Worm (Caenorhabditis elegans) whole organism, mixed stage, embryonic: ENCODE measurements around the gene bath-9.

Source experiments
- M03D4.4 ChIP-seq: sonication (generic microtip); optimal IDR thresholded peaks from 2 replicates; lab custom pipeline; 2017; ENCODE audit warnings: mild to moderate bottlenecking, missing genetic modification characterization, missing compliant biosample characterization
- bed-3 ChIP-seq: fragments of 200-800 bp; sonication (Bioruptor generic); optimal IDR thresholded peaks from 3 replicates; lab custom pipeline; 2018; ENCODE audit warnings: mild to moderate bottlenecking, missing genetic modification characterization, moderate library complexity, missing compliant biosample characterization
- ceh-39 ChIP-seq: fragments of 150-350 bp; optimal IDR thresholded peaks from 2 replicates; lab custom pipeline; 2014; ENCODE audit warnings: missing biosample characterization, missing genetic modification characterization
- ceh-43 ChIP-seq: fragments of 200-800 bp; sonication (Bioruptor generic); optimal IDR thresholded peaks from 2 replicates; lab custom pipeline; 2018; ENCODE audit warnings: mild to moderate bottlenecking, missing genetic modification characterization, moderate library complexity, missing compliant biosample characterization
- ceh-83 ChIP-seq: fragments of 200-800 bp; sonication (Bioruptor generic); optimal IDR thresholded peaks from 2 replicates; lab custom pipeline; 2018; ENCODE audit warnings: mild to moderate bottlenecking, missing genetic modification characterization, missing compliant biosample characterization
- ces-1 ChIP-seq: fragments of 150-350 bp; optimal IDR thresholded peaks from 2 replicates; lab custom pipeline; 2014; ENCODE audit warnings: missing biosample characterization, missing genetic modification reagents, missing genetic modification characterization
- cnd-1 ChIP-seq: fragments of 200-800 bp; sonication (Bioruptor generic); optimal IDR thresholded peaks from 2 replicates; lab custom pipeline; 2018; ENCODE audit warnings: mild to moderate bottlenecking, missing genetic modification characterization, missing compliant biosample characterization
- elt-1 ChIP-seq: sonication (generic microtip); optimal IDR thresholded peaks from 2 replicates; lab custom pipeline; 2017; ENCODE audit warnings: missing genetic modification characterization, mild to moderate bottlenecking, missing compliant biosample characterization, antibody characterized with exemption, moderate library complexity, borderline replicate concordance; ENCODE audit not compliant: insufficient read depth
- elt-3 ChIP-seq: fragments of 150-350 bp; optimal IDR thresholded peaks from 2 replicates; lab custom pipeline; 2014; ENCODE audit warnings: missing biosample characterization, missing genetic modification characterization
- flh-1 ChIP-seq: fragments of 200-800 bp; sonication (Bioruptor generic); optimal IDR thresholded peaks from 2 replicates; lab custom pipeline; 2018; ENCODE audit warnings: mild to moderate bottlenecking, missing genetic modification characterization, moderate library complexity, missing compliant biosample characterization
- ham-2 ChIP-seq: fragments of 200-800 bp; sonication (Bioruptor generic); optimal IDR thresholded peaks from 2 replicates; lab custom pipeline; 2018; ENCODE audit warnings: mild to moderate bottlenecking, missing genetic modification characterization, missing compliant biosample characterization
- hlh-1 ChIP-seq: fragments of 150-350 bp; optimal IDR thresholded peaks from 2 replicates; lab custom pipeline; 2014; ENCODE audit warnings: missing biosample characterization, missing genetic modification reagents, missing genetic modification characterization
- lin-13 ChIP-seq: fragments of 150-350 bp; optimal IDR thresholded peaks from 2 replicates; lab custom pipeline; 2014; ENCODE audit warnings: missing biosample characterization, missing genetic modification characterization
- lsy-2 ChIP-seq: fragments of 150-350 bp; optimal IDR thresholded peaks from 2 replicates; lab custom pipeline; 2014; ENCODE audit warnings: missing biosample characterization, missing genetic modification characterization
- mab-5 ChIP-seq: fragments of 150-350 bp; optimal IDR thresholded peaks from 2 replicates; lab custom pipeline; 2014; ENCODE audit warnings: missing biosample characterization, missing genetic modification characterization
- mep-1 ChIP-seq: fragments of 150-350 bp; optimal IDR thresholded peaks from 2 replicates; lab custom pipeline; 2017; ENCODE audit warnings: missing biosample characterization, missing genetic modification reagents, missing genetic modification characterization, inconsistent platforms
- mls-2 ChIP-seq: sonication (generic microtip); optimal IDR thresholded peaks from 2 replicates; lab custom pipeline; 2016; ENCODE audit warnings: mild to moderate bottlenecking, missing genetic modification characterization, moderate library complexity, missing compliant biosample characterization
- nhr-12 ChIP-seq: fragments of 150-350 bp; optimal IDR thresholded peaks from 2 replicates; lab custom pipeline; 2014; ENCODE audit warnings: missing biosample characterization, missing genetic modification characterization
- nhr-2 ChIP-seq: fragments of 150-350 bp; optimal IDR thresholded peaks from 2 replicates; lab custom pipeline; 2014; ENCODE audit warnings: missing biosample characterization, missing genetic modification characterization
- nhr-237 ChIP-seq: fragments of 150-350 bp; optimal IDR thresholded peaks from 2 replicates; lab custom pipeline; 2014; ENCODE audit warnings: missing biosample characterization, missing genetic modification characterization
- nhr-28 ChIP-seq: fragments of 150-350 bp; optimal IDR thresholded peaks from 2 replicates; lab custom pipeline; 2014; ENCODE audit warnings: missing biosample characterization, missing genetic modification characterization
- nhr-76 ChIP-seq: sonication (generic microtip); optimal IDR thresholded peaks from 2 replicates; lab custom pipeline; 2017; ENCODE audit warnings: missing biosample characterization, missing genetic modification characterization
- pha-4 ChIP-seq: fragments of 150-350 bp; optimal IDR thresholded peaks from 2 replicates; lab custom pipeline; 2018; ENCODE audit warnings: missing biosample characterization, missing genetic modification reagents, missing genetic modification characterization
- sem-2 ChIP-seq: fragments of 200-800 bp; sonication (Bioruptor generic); optimal IDR thresholded peaks from 2 replicates; lab custom pipeline; 2018; ENCODE audit warnings: mild to moderate bottlenecking, missing genetic modification characterization, missing compliant biosample characterization
- sptf-1 ChIP-seq: sonication (generic microtip); optimal IDR thresholded peaks from 2 replicates; lab custom pipeline; 2017; ENCODE audit warnings: mild to moderate bottlenecking, missing genetic modification characterization, moderate library complexity, missing compliant biosample characterization
- tbx-8 ChIP-seq: fragments of 200-800 bp; sonication (Bioruptor generic); optimal IDR thresholded peaks from 2 replicates; lab custom pipeline; 2018; ENCODE audit warnings: mild to moderate bottlenecking, missing genetic modification characterization, moderate library complexity, missing compliant biosample characterization
- unc-120 ChIP-seq: sonication (generic microtip); optimal IDR thresholded peaks from 2 replicates; lab custom pipeline; 2017; ENCODE audit warnings: missing genetic modification characterization, missing compliant biosample characterization; ENCODE audit not compliant: poor library complexity, severe bottlenecking
- unc-39 ChIP-seq: fragments of 150-350 bp; optimal IDR thresholded peaks from 2 replicates; lab custom pipeline; 2014; ENCODE audit warnings: missing biosample characterization, missing genetic modification characterization
- unc-62 ChIP-seq: fragments of 150-350 bp; optimal IDR thresholded peaks from 2 replicates; lab custom pipeline; 2014; ENCODE audit warnings: missing biosample characterization, missing genetic modification reagents, missing genetic modification characterization
- zip-8 ChIP-seq: fragments of 150-350 bp; optimal IDR thresholded peaks from 2 replicates; lab custom pipeline; 2014; ENCODE audit warnings: missing biosample characterization, missing genetic modification characterization
- ztf-11 ChIP-seq: fragments of 150-350 bp; optimal IDR thresholded peaks from 2 replicates; lab custom pipeline; 2014; ENCODE audit warnings: missing biosample characterization, missing genetic modification characterization

bath-9 gene

ce11 chrII:3376789-3377188 lies at the start of gene bath-9:
Gene bath-9, plus strand, starts transcription at chrII:3377089.
- peak; percentile 8 for TF ChIP-seq nhr-2 (tag; lab: Kevin White, UChicago)
- TF ChIP-seq ztf-11 (tag; lab: Kevin White, UChicago) = no peak

- no peak for TF ChIP-seq M03D4.4 (tag; lab: Kevin White, UChicago)
- TF ChIP-seq mep-1 (tag; lab: Kevin White, UChicago) = no peak
- no peak for TF ChIP-seq ceh-83
- no peak for TF ChIP-seq sem-2 (GFP tag; lab: Kevin White, UChicago)
- no peak for TF ChIP-seq lsy-2 (tag; lab: Kevin White, UChicago)
- TF ChIP-seq tbx-8 (GFP tag; lab: Kevin White, UChicago) = no peak
- no peak for TF ChIP-seq nhr-28 (tag; lab: Kevin White, UChicago)
- no peak for TF ChIP-seq ceh-39 (tag; lab: Kevin White, UChicago)
- no peak for TF ChIP-seq elt-1 (tag; lab: Kevin White, UChicago)
- TF ChIP-seq, all 35 proteins: peak for 0
Observed at ce11 chrII:3327104-3327503, 49.8 kb upstream of the bath-9 start, which contains the start of gene Y46D2A.3. Gene Y46D2A.3, minus strand, starts transcription at chrII:3327204.

ce11 chrII:3332039-3332438 lies 44.9 kb upstream of the bath-9 start, which contains the start of gene irld-27:
Gene irld-27, plus strand, starts transcription at chrII:3332339.
- no peak for TF ChIP-seq lin-13 (tag; lab: Kevin White, UChicago)
- TF ChIP-seq cnd-1 (tag; lab: Kevin White, UChicago) = no peak
- no peak for TF ChIP-seq unc-120 (tag; lab: Kevin White, UChicago)
- no peak for TF ChIP-seq ceh-43
- TF ChIP-seq mls-2 (tag; lab: Kevin White, UChicago) = no peak
- TF ChIP-seq flh-1 (GFP tag; lab: Kevin White, UChicago) = no peak
- TF ChIP-seq pha-4 (tag; lab: Kevin White, UChicago) = no peak
- no peak for TF ChIP-seq bed-3 (GFP tag; lab: Kevin White, UChicago)
- TF ChIP-seq sem-2 (GFP tag; lab: Kevin White, UChicago) = no peak
- TF ChIP-seq unc-62 (GFP tag; lab: Kevin White, UChicago) = no peak
- TF ChIP-seq nhr-2 (tag; lab: Kevin White, UChicago) = no peak

- TF ChIP-seq sem-2 (GFP tag; lab: Kevin White, UChicago) (no peak), ham-2 (GFP tag; lab: Kevin White, UChicago) (no peak), zip-8 (tag; lab: Kevin White, UChicago) (no peak), sptf-1 (no peak), M03D4.4 (tag; lab: Kevin White, UChicago) (no peak), elt-3 (tag; lab: Kevin White, UChicago) (no peak), cnd-1 (tag; lab: Kevin White, UChicago) (no peak), ztf-11 (tag; lab: Kevin White, UChicago) (no peak), tbx-8 (GFP tag; lab: Kevin White, UChicago) (no peak), nhr-12 (tag; lab: Kevin White, UChicago) (no peak), lin-13 (tag; lab: Kevin White, UChicago) (no peak), flh-1 (GFP tag; lab: Kevin White, UChicago) (no peak), ceh-43 (no peak), nhr-237 (tag; lab: Kevin White, UChicago) (no peak), hlh-1 (tag; lab: Kevin White, UChicago) (no peak), elt-1 (tag; lab: Kevin White, UChicago) (no peak), unc-62 (GFP tag; lab: Kevin White, UChicago) (no peak)
Observed at ce11 chrII:3337039-3337438, 39.9 kb upstream of the bath-9 start, which contains the start of gene F14D2.19. Gene F14D2.19, minus strand, starts transcription at chrII:3337139.

ce11 chrII:3338556-3338955 lies 38.3 kb upstream of the bath-9 start, which contains the start of gene F14D2.7:
Gene F14D2.7, minus strand, starts transcription at chrII:3338656.
- TF ChIP-seq lin-13 (tag; lab: Kevin White, UChicago) (no peak), lsy-2 (tag; lab: Kevin White, UChicago) (no peak), ceh-83 (no peak), M03D4.4 (tag; lab: Kevin White, UChicago) (no peak), nhr-76 (tag; lab: Kevin White, UChicago) (no peak), elt-3 (tag; lab: Kevin White, UChicago) (no peak), sptf-1 (no peak), ceh-39 (tag; lab: Kevin White, UChicago) (no peak), ham-2 (GFP tag; lab: Kevin White, UChicago) (no peak), hlh-1 (tag; lab: Kevin White, UChicago) (no peak), unc-39 (no peak), nhr-237 (tag; lab: Kevin White, UChicago) (no peak), zip-8 (tag; lab: Kevin White, UChicago) (no peak), mab-5 (tag; lab: Kevin White, UChicago) (no peak), nhr-28 (tag; lab: Kevin White, UChicago) (no peak), ces-1 (GFP tag; lab: Kevin White, UChicago) (no peak), nhr-12 (tag; lab: Kevin White, UChicago) (no peak), elt-1 (tag; lab: Kevin White, UChicago) (no peak), nhr-2 (tag; lab: Kevin White, UChicago) (no peak)
